ENCODE assay signal across 4 fruit fly cellular contexts in genomic region chrX:2180750-2181261, dm6.
TF ChIP-seq lines count a peak whose summit lies in the region.

TSS of gene pn (plus strand) at chrX:2181211.

- no peak for TF ChIP-seq CTCF in whole organism, embryonic (GFP tag; optimal IDR thresholded peaks at IDR 0.05; lab: Kevin White, UChicago)

TF ChIP-seq in whole organism, adult, 20 proteins besides CTCF, POLR2A, EP300 and RAD21:
- no peak for TF ChIP-seq pad (GFP tag; optimal IDR thresholded peaks at IDR 0.05; lab: Kevin White, UChicago)
- no peak for TF ChIP-seq ovo (GFP tag; optimal IDR thresholded peaks at IDR 0.05; lab: Kevin White, UChicago)
- TF ChIP-seq CG33017 (tag; optimal IDR thresholded peaks at IDR 0.05; lab: Kevin White, UChicago): no peak
- TF ChIP-seq toe (GFP tag; optimal IDR thresholded peaks at IDR 0.05; lab: Kevin White, UChicago): no peak
- no peak for TF ChIP-seq Crg-1 (GFP tag; optimal IDR thresholded peaks at IDR 0.05; lab: Kevin White, UChicago)
- TF ChIP-seq CG7101 (tag; optimal IDR thresholded peaks at IDR 0.05; lab: Kevin White, UChicago): no peak
- TF ChIP-seq CG7045 (GFP tag; optimal IDR thresholded peaks at IDR 0.05; lab: Kevin White, UChicago): no peak
- TF ChIP-seq cic (GFP tag; optimal IDR thresholded peaks at IDR 0.05; lab: Kevin White, UChicago): peak; percentile 14
- TF ChIP-seq CG11617 (GFP tag; optimal IDR thresholded peaks at IDR 0.05; lab: Kevin White, UChicago): peak; percentile 41
- TF ChIP-seq CG1620 (GFP tag; optimal IDR thresholded peaks at IDR 0.05; lab: Kevin White, UChicago): no peak
- TF ChIP-seq kay (GFP tag; lab: Kevin White, UChicago; ENCODE audit: borderline replicate concordance): no peak
- peak; percentile 6 for TF ChIP-seq bab1 (GFP tag; optimal IDR thresholded peaks at IDR 0.05; lab: Kevin White, UChicago)
- no peak for TF ChIP-seq cnc (optimal IDR thresholded peaks at IDR 0.05; lab: Kevin White, UChicago)
- TF ChIP-seq CG12768 (GFP tag; optimal IDR thresholded peaks at IDR 0.05; lab: Kevin White, UChicago): no peak
- peak; percentile 33 for TF ChIP-seq Mnt (GFP tag; optimal IDR thresholded peaks at IDR 0.05; lab: Kevin White, UChicago)
- no peak for TF ChIP-seq CG5204 (GFP tag; optimal IDR thresholded peaks at IDR 0.05; lab: Kevin White, UChicago)
- no peak for TF ChIP-seq CG14711 (tag; optimal IDR thresholded peaks at IDR 0.05; lab: Kevin White, UChicago)
- TF ChIP-seq Clk (GFP tag; optimal IDR thresholded peaks at IDR 0.05; lab: Kevin White, UChicago): no peak
- no peak for TF ChIP-seq Hr96 (GFP tag; optimal IDR thresholded peaks at IDR 0.05; lab: Kevin White, UChicago)
- peak; percentile 31 for TF ChIP-seq tj (GFP tag; optimal IDR thresholded peaks at IDR 0.05; lab: Kevin White, UChicago)

TF ChIP-seq in whole organism, embryonic, 481 proteins besides CTCF, POLR2A, EP300 and RAD21 (continues in another document):
- TF ChIP-seq dati (GFP tag; IDR thresholded peaks at IDR 0.05; lab: Robert Waterston, UW) (no peak), Doc3 (GFP tag; IDR thresholded peaks at IDR 0.05; lab: Robert Waterston, UW; ENCODE audit: partially characterized antibody) (0 out of 3 replicates have a peak, but pooled peaks have one; percentile 19), CG15696 (tag; optimal IDR thresholded peaks at IDR 0.05; lab: Kevin White, UChicago) (no peak), hbn (GFP tag; IDR thresholded peaks at IDR 0.05; lab: Robert Waterston, UW; ENCODE audit: partially characterized antibody) (peak; percentile 39; the same call in 1 of the 2 replicates), nerfin-2 (GFP tag; IDR thresholded peaks at IDR 0.05; lab: Robert Waterston, UW; ENCODE audit: partially characterized antibody) (peak; percentile 34; the same call in 1 of the 2 replicates), CG10147 (GFP tag; optimal IDR thresholded peaks at IDR 0.05; lab: Kevin White, UChicago) (no peak), CG10565 (GFP tag; optimal IDR thresholded peaks at IDR 0.05; lab: Kevin White, UChicago) (no peak), Nf-YB (GFP tag; optimal IDR thresholded peaks at IDR 0.05; lab: Kevin White, UChicago) (no peak), ken (GFP tag; IDR thresholded peaks at IDR 0.05; lab: Robert Waterston, UW) (no peak), Dll (GFP tag; IDR thresholded peaks at IDR 0.05; lab: Robert Waterston, UW; ENCODE audit: partially characterized antibody) (peak; percentile 55; the same call in 2 of the 4 replicates), zen (tag; optimal IDR thresholded peaks at IDR 0.05; lab: Kevin White, UChicago) (no peak), Hr3 (GFP tag; optimal IDR thresholded peaks at IDR 0.05; lab: Kevin White, UChicago) (no peak), sens (GFP tag; lab: Kevin White, UChicago) (no peak), crp (GFP tag; optimal IDR thresholded peaks at IDR 0.05; lab: Kevin White, UChicago) (peak; percentile 55 to 83), CG13287 (GFP tag; IDR thresholded peaks at IDR 0.05; lab: Robert Waterston, UW; ENCODE audit: partially characterized antibody) (peak; percentile 32; the same call in 1 of the 2 replicates), CG18599 (GFP tag; optimal IDR thresholded peaks at IDR 0.05; lab: Kevin White, UChicago) (no peak), Sry-β (GFP tag; optimal IDR thresholded peaks at IDR 0.05; lab: Kevin White, UChicago) (peak; percentile 80), ato (GFP tag; IDR thresholded peaks at IDR 0.05; lab: Robert Waterston, UW; ENCODE audit: partially characterized antibody) (0 out of 2 replicates have a peak, but pooled peaks have one; percentile 27), Dref (GFP tag; IDR thresholded peaks at IDR 0.05; lab: Robert Waterston, UW) (peak; percentile 62), croc (GFP tag; conservative IDR thresholded peaks at IDR 0.05; lab: Robert Waterston, UW) (no peak), pita (GFP tag; optimal IDR thresholded peaks at IDR 0.05; lab: Kevin White, UChicago) (no peak), CG16813 (GFP tag; IDR thresholded peaks at IDR 0.05; lab: Robert Waterston, UW; ENCODE audit: partially characterized antibody) (0 out of 3 replicates have a peak, but pooled peaks have one; percentile 39)

TF ChIP-seq in whole organism, prepupa, 60 proteins besides CTCF, POLR2A, EP300 and RAD21:
- peak; percentile 78 for TF ChIP-seq svp (GFP tag; lab: Kevin White, UChicago)
- peak; percentile 9 for TF ChIP-seq esn (GFP tag; optimal IDR thresholded peaks at IDR 0.05; lab: Kevin White, UChicago)
- TF ChIP-seq achi (GFP tag; optimal IDR thresholded peaks at IDR 0.05; lab: Kevin White, UChicago): no peak
- no peak for TF ChIP-seq CG4318 (GFP tag; optimal IDR thresholded peaks at IDR 0.05; lab: Kevin White, UChicago)
- TF ChIP-seq dsx (GFP tag; optimal IDR thresholded peaks at IDR 0.05; lab: Kevin White, UChicago; ENCODE audit: poor library complexity, severe bottlenecking): no peak
- TF ChIP-seq eg (GFP tag; IDR thresholded peaks at IDR 0.05; lab: Robert Waterston, UW): no peak
- peak; percentile 2 for TF ChIP-seq CG3032 (tag; optimal IDR thresholded peaks at IDR 0.05; lab: Kevin White, UChicago)
- no peak for TF ChIP-seq CG6163 (GFP tag; IDR thresholded peaks at IDR 0.05; lab: Robert Waterston, UW)
TF ChIP-seq in whole organism, prepupa: peak in this region for 3.

TF ChIP-seq in whole organism, wandering third instar larva, 38 proteins besides CTCF, POLR2A, EP300 and RAD21:
- no peak for TF ChIP-seq CG32264 (GFP tag; optimal IDR thresholded peaks at IDR 0.05; lab: Kevin White, UChicago)
- TF ChIP-seq GATAd (GFP tag; optimal IDR thresholded peaks at IDR 0.05; lab: Kevin White, UChicago): no peak
- TF ChIP-seq Vsx2 (GFP tag; optimal IDR thresholded peaks at IDR 0.05; lab: Kevin White, UChicago; ENCODE audit: partially characterized antibody): no peak
- peak; percentile 71 for TF ChIP-seq Myc (optimal IDR thresholded peaks at IDR 0.05; lab: Kevin White, UChicago)
- TF ChIP-seq N (GFP tag; optimal IDR thresholded peaks at IDR 0.05; lab: Kevin White, UChicago): no peak
- TF ChIP-seq Rel (GFP tag; optimal IDR thresholded peaks at IDR 0.05; lab: Kevin White, UChicago): no peak
- TF ChIP-seq Rel (tag; optimal IDR thresholded peaks at IDR 0.05; lab: Kevin White, UChicago): peak; percentile 20
